Worm (Caenorhabditis elegans) whole organism, young adult: ENCODE results near the gene btb-7.

Experiments used
- F23B12.7 ChIP-seq: sonication (generic microtip); optimal IDR thresholded peaks from 2 replicates; lab custom pipeline; 2017; ENCODE audit warnings: missing genetic modification characterization, mild to moderate bottlenecking, missing compliant biosample characterization, antibody characterized with exemption, moderate library complexity; ENCODE audit not compliant: insufficient read depth
- F37B4.10 ChIP-seq: fragments of 200-800 bp; sonication (Bioruptor generic); IDR thresholded peaks from 2 replicates; pipeline ENCODE4 v1.3.6; 2022; ENCODE audit warnings: missing genetic modification characterization, missing compliant biosample characterization
- F39B2.1 ChIP-seq: fragments of 200-800 bp; sonication (Bioruptor generic); IDR thresholded peaks from 2 replicates; pipeline ENCODE4 v1.3.6; 2022; ENCODE audit warnings: missing genetic modification reagents, missing genetic modification characterization, missing compliant biosample characterization
- F57A8.1 ChIP-seq: fragments of 200-800 bp; sonication (Bioruptor generic); optimal IDR thresholded peaks from 2 replicates; lab custom pipeline; 2018; ENCODE audit warnings: mild to moderate bottlenecking, missing genetic modification characterization, moderate library complexity, missing compliant biosample characterization
- F57C9.4 ChIP-seq: sonication (generic microtip); optimal IDR thresholded peaks from 2 replicates; lab custom pipeline; 2017; ENCODE audit warnings: mild to moderate bottlenecking, missing genetic modification characterization, missing compliant biosample characterization
- T07F8.4 ChIP-seq: sonication (generic microtip); optimal IDR thresholded peaks from 2 replicates; lab custom pipeline; 2016; ENCODE audit warnings: mild to moderate bottlenecking, missing genetic modification characterization, moderate library complexity, missing compliant biosample characterization
- Y56A3A.18 ChIP-seq: fragments of 200-800 bp; sonication (Bioruptor generic); IDR thresholded peaks from 2 replicates; pipeline ENCODE4 v1.3.6; 2022; ENCODE audit warnings: missing genetic modification reagents, missing genetic modification characterization, missing compliant biosample characterization
- Y79H2A.3 ChIP-seq: fragments of 200-800 bp; sonication (Bioruptor generic); conservative IDR thresholded peaks from 2 replicates; pipeline ENCODE4 v1.3.6; 2022; ENCODE audit warnings: missing genetic modification reagents, missing genetic modification characterization, missing compliant biosample characterization
- aptf-3 ChIP-seq: fragments of 200-800 bp; sonication (Bioruptor generic); IDR thresholded peaks from 2 replicates; pipeline ENCODE4 v1.3.6; 2022; ENCODE audit warnings: missing genetic modification characterization, missing compliant biosample characterization
- attf-3 ChIP-seq: fragments of 200-800 bp; sonication (Bioruptor generic); conservative IDR thresholded peaks from 2 replicates; pipeline ENCODE4 v1.3.6; 2022; ENCODE audit warnings: missing genetic modification reagents, missing genetic modification characterization, missing compliant biosample characterization
- ccch-3 ChIP-seq: fragments of 200-800 bp; sonication (Bioruptor generic); optimal IDR thresholded peaks from 2 replicates; lab custom pipeline; 2018; ENCODE audit warnings: mild to moderate bottlenecking, missing genetic modification characterization, missing compliant biosample characterization
- ceh-100 ChIP-seq: fragments of 200-800 bp; sonication (Bioruptor generic); IDR thresholded peaks from 2 replicates; pipeline ENCODE4 v1.3.6; 2022; ENCODE audit warnings: missing genetic modification reagents, missing genetic modification characterization, missing compliant biosample characterization
- ceh-58 ChIP-seq: fragments of 200-800 bp; sonication (Bioruptor generic); IDR thresholded peaks from 2 replicates; pipeline ENCODE4 v1.3.6; 2022; ENCODE audit warnings: missing genetic modification characterization, missing compliant biosample characterization
- ceh-91 ChIP-seq: fragments of 200-800 bp; sonication (Bioruptor generic); IDR thresholded peaks from 2 replicates; pipeline ENCODE4 v1.3.6; 2022; ENCODE audit warnings: missing genetic modification reagents, missing genetic modification characterization, missing compliant biosample characterization
- chd-7 ChIP-seq: sonication (generic microtip); optimal IDR thresholded peaks from 2 replicates; lab custom pipeline; 2016; ENCODE audit warnings: mild to moderate bottlenecking, missing genetic modification characterization, moderate library complexity, missing compliant biosample characterization
- dpff-1 ChIP-seq: sonication (generic microtip); optimal IDR thresholded peaks from 2 replicates; lab custom pipeline; 2017; ENCODE audit warnings: mild to moderate bottlenecking, missing genetic modification characterization, missing compliant biosample characterization
- dpl-1 ChIP-seq: fragments of 150-350 bp; optimal IDR thresholded peaks from 2 replicates; lab custom pipeline; 2014; ENCODE audit warnings: missing biosample characterization, missing genetic modification reagents, missing genetic modification characterization
- efl-1 ChIP-seq: fragments of 150-350 bp; optimal IDR thresholded peaks from 2 replicates; lab custom pipeline; 2014; ENCODE audit warnings: missing biosample characterization, missing genetic modification reagents, missing genetic modification characterization
- egl-18 ChIP-seq: fragments of 200-800 bp; sonication (Bioruptor generic); IDR thresholded peaks from 2 replicates; pipeline ENCODE4 v1.3.6; 2022; ENCODE audit warnings: missing genetic modification reagents, missing genetic modification characterization, missing compliant biosample characterization
- egrh-3 ChIP-seq: fragments of 200-800 bp; sonication (Bioruptor generic); IDR thresholded peaks from 2 replicates; pipeline ENCODE4 v1.3.6; 2022; ENCODE audit warnings: missing genetic modification reagents, missing genetic modification characterization, missing compliant biosample characterization
- ets-4 ChIP-seq: fragments of 200-800 bp; sonication (Bioruptor generic); optimal IDR thresholded peaks from 2 replicates; lab custom pipeline; 2018; ENCODE audit warnings: mild to moderate bottlenecking, missing genetic modification characterization, missing compliant biosample characterization
- gei-17 ChIP-seq: fragments of 200-800 bp; sonication (Bioruptor generic); optimal IDR thresholded peaks from 2 replicates; lab custom pipeline; 2018; ENCODE audit warnings: mild to moderate bottlenecking, missing genetic modification characterization, missing compliant biosample characterization
- him-1 ChIP-seq: sonication (generic microtip); optimal IDR thresholded peaks from 2 replicates; lab custom pipeline; 2016; ENCODE audit warnings: missing genotype, missing genetic modification reagents, missing genetic modification characterization, missing compliant biosample characterization
- lag-1 ChIP-seq: fragments of 200-800 bp; sonication (Bioruptor generic); IDR thresholded peaks from 2 replicates; pipeline ENCODE4 v1.3.6; 2022; ENCODE audit warnings: missing genetic modification reagents, missing genetic modification characterization, missing compliant biosample characterization
- let-526 ChIP-seq: fragments of 200-800 bp; sonication (Bioruptor generic); IDR thresholded peaks from 2 replicates; pipeline ENCODE4 v1.3.6; 2022; ENCODE audit warnings: missing genetic modification reagents, missing genetic modification characterization, missing compliant biosample characterization
- mcd-1 ChIP-seq: fragments of 200-800 bp; sonication (Bioruptor generic); IDR thresholded peaks from 2 replicates; pipeline ENCODE4 v1.3.6; 2022; ENCODE audit warnings: missing genetic modification reagents, missing genetic modification characterization, missing compliant biosample characterization
- mes-4 ChIP-seq: sonication (generic microtip); optimal IDR thresholded peaks from 2 replicates; lab custom pipeline; 2016; ENCODE audit warnings: missing genotype, missing genetic modification characterization, missing compliant biosample characterization
- mxl-1 ChIP-seq: sonication (generic microtip); optimal IDR thresholded peaks from 2 replicates; lab custom pipeline; 2016; ENCODE audit warnings: missing genetic modification characterization, missing compliant biosample characterization
- nhr-27 ChIP-seq: fragments of 200-800 bp; sonication (Bioruptor generic); optimal IDR thresholded peaks from 2 replicates; lab custom pipeline; 2018; ENCODE audit warnings: mild to moderate bottlenecking, missing genetic modification characterization, moderate library complexity, missing compliant biosample characterization
- pbrm-1 ChIP-seq: fragments of 200-800 bp; sonication (Bioruptor generic); IDR thresholded peaks from 2 replicates; pipeline ENCODE4 v1.3.6; 2022; ENCODE audit warnings: missing genetic modification reagents, missing genetic modification characterization, missing compliant biosample characterization
- rec-8 ChIP-seq, 2 experiments: sonication (generic microtip); optimal IDR thresholded peaks; 2 replicates each; lab custom pipeline; 2016; ENCODE audit warnings: mild to moderate bottlenecking in 2 of 2, missing genetic modification characterization in 2 of 2, missing genetic modification reagents in 2 of 2, missing genotype in 2 of 2, missing biosample characterization in 1 of 2, missing compliant biosample characterization in 1 of 2, moderate library complexity in 1 of 2
- snpc-1.3 ChIP-seq: sonication (generic microtip); optimal IDR thresholded peaks from 2 replicates; lab custom pipeline; 2017; ENCODE audit warnings: missing genetic modification characterization, mild to moderate bottlenecking, missing compliant biosample characterization, antibody characterized with exemption, moderate library complexity, missing genotype, missing genetic modification reagents; ENCODE audit not compliant: insufficient read depth
- tbx-9 ChIP-seq: sonication (generic microtip); optimal IDR thresholded peaks from 2 replicates; lab custom pipeline; 2016; ENCODE audit warnings: borderline replicate concordance, missing genetic modification characterization, inconsistent platforms, missing compliant biosample characterization
- zfh-2 ChIP-seq: fragments of 200-800 bp; sonication (Bioruptor generic); conservative IDR thresholded peaks from 2 replicates; pipeline ENCODE4 v1.3.6; 2022; ENCODE audit warnings: missing genetic modification reagents, missing genetic modification characterization, missing compliant biosample characterization
- ztf-18 ChIP-seq: sonication (generic microtip); optimal IDR thresholded peaks from 2 replicates; lab custom pipeline; 2016; ENCODE audit warnings: missing genotype, mild to moderate bottlenecking, missing genetic modification characterization, missing compliant biosample characterization
- ztf-22 ChIP-seq: fragments of 200-800 bp; sonication (Bioruptor generic); optimal IDR thresholded peaks from 2 replicates; lab custom pipeline; 2018; ENCODE audit warnings: mild to moderate bottlenecking, missing genetic modification characterization, moderate library complexity, missing compliant biosample characterization
- ztf-25 ChIP-seq: fragments of 200-800 bp; sonication (Bioruptor generic); IDR thresholded peaks from 2 replicates; pipeline ENCODE4 v1.3.6; 2022; ENCODE audit warnings: missing genetic modification reagents, missing genetic modification characterization, missing compliant biosample characterization
- ztf-28 ChIP-seq: fragments of 200-800 bp; sonication (Bioruptor generic); IDR thresholded peaks from 2 replicates; pipeline ENCODE4 v1.3.6; 2022; ENCODE audit warnings: missing genetic modification reagents, missing genetic modification characterization, missing compliant biosample characterization
- ztf-6 ChIP-seq: fragments of 200-800 bp; sonication (Bioruptor generic); IDR thresholded peaks from 2 replicates; pipeline ENCODE4 v1.3.6; 2022; ENCODE audit warnings: missing genetic modification reagents, missing genetic modification characterization, missing compliant biosample characterization

btb-7 gene

ce11 chrII:1670985-1671384, 42.1 kb upstream of the btb-7 start:
- TF ChIP-seq let-526 (GFP tag; lab: Robert Waterston, UW) (no peak), zfh-2 (GFP tag; lab: Robert Waterston, UW) (0 out of 2 replicates have a peak, but pooled peaks have one; percentile 33)

DNA sequence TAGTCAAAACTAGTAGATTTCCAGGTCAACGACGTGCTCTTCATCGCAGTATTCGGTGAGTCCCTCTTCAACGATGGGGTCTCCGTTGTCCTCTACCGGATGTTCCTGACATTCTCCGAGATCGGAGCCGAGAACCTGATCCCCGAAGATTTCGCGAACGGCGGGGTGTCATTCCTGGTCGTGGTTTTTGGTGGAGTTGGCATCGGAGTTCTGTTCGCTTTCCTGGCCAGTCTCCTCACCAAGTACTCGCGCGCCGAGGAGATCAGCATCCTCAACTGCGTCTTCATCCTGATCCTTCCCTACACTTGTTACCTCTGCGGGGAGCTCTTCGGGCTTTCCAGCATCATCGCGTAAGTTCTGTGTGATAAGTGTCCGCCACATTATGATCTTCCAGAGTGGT, 40.4 kb upstream of the btb-7 start:
- TF ChIP-seq zfh-2 (GFP tag; lab: Robert Waterston, UW) (peak; percentile 29; the same call in 1 of the 2 replicates), F37B4.10 (GFP tag; lab: Robert Waterston, UW) (no peak)

DNA sequence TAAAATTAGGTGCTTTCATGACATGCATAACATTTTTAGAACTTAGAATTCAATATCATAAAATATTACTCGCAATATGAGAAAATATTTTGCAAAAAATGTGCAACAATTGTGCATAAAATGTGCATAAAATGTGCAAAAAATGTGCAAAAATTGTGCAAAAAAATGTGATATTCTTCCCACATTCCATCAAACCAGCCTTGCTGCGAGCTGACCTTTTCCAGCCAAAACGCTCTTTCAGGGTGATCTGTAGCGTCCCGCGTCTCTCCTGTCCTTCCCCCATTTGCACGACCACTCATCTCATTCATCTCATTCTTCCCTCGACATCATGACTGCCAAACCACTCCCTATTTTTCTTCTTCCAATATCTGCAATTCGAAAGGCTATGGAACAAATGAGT, 37.0 kb upstream of the btb-7 start, which contains the start of gene fbxb-17:
Gene fbxb-17 (plus strand): TSS at position 301 of the 400 bp plus-strand sequence.
- TF ChIP-seq Y56A3A.18 (GFP tag; lab: Robert Waterston, UW) (no peak), ztf-18 (no peak), T07F8.4 (tag; lab: Kevin White, UChicago) (no peak), tbx-9 (tag; lab: Kevin White, UChicago) (no peak), ztf-28 (GFP tag; lab: Robert Waterston, UW) (no peak), dpl-1 (GFP tag; lab: Kevin White, UChicago) (no peak), mes-4 (tag; lab: Kevin White, UChicago) (no peak), him-1 (tag; lab: Kevin White, UChicago) (no peak), gei-17 (GFP tag; lab: Kevin White, UChicago) (no peak), F39B2.1 (GFP tag; lab: Robert Waterston, UW) (no peak), ets-4 (GFP tag; lab: Kevin White, UChicago) (no peak), F57A8.1 (GFP tag; lab: Kevin White, UChicago) (no peak)

ce11 chrII:1679081-1679480, 34.0 kb upstream of the btb-7 start, which contains the start of gene irld-36:
Gene irld-36, plus strand, starts transcription at chrII:1679381.
- TF ChIP-seq dpl-1 (GFP tag; lab: Kevin White, UChicago) (no peak), F57C9.4 (tag; lab: Kevin White, UChicago) (no peak), mcd-1 (GFP tag; lab: Robert Waterston, UW) (no peak), ztf-28 (GFP tag; lab: Robert Waterston, UW) (no peak), ccch-3 (no peak), him-1 (tag; lab: Kevin White, UChicago) (no peak), egrh-3 (GFP tag; lab: Robert Waterston, UW) (no peak), chd-7 (no peak), Y56A3A.18 (GFP tag; lab: Robert Waterston, UW) (no peak), nhr-27 (tag; lab: Kevin White, UChicago) (no peak), ztf-25 (GFP tag; lab: Robert Waterston, UW) (no peak), mes-4 (tag; lab: Kevin White, UChicago) (no peak), ceh-100 (GFP tag; lab: Robert Waterston, UW) (no peak), lag-1 (GFP tag; lab: Robert Waterston, UW) (no peak)

- TF ChIP-seq ztf-25 (GFP tag; lab: Robert Waterston, UW) (no peak), ztf-6 (GFP tag; lab: Robert Waterston, UW) (no peak), aptf-3 (GFP tag; lab: Robert Waterston, UW) (no peak), ceh-58 (GFP tag; lab: Robert Waterston, UW) (no peak), F23B12.7 (tag; lab: Kevin White, UChicago) (no peak), egl-18 (GFP tag; lab: Robert Waterston, UW) (no peak), snpc-1.3 (no peak), dpl-1 (GFP tag; lab: Kevin White, UChicago) (no peak), efl-1 (no peak), attf-3 (GFP tag; lab: Robert Waterston, UW) (no peak), Y79H2A.3 (GFP tag; lab: Robert Waterston, UW) (no peak), gei-17 (GFP tag; lab: Kevin White, UChicago) (no peak), rec-8 (tag; optimal IDR thresholded peaks at IDR 0.05; lab: Kevin White, UChicago) (no peak), mxl-1 (tag; lab: Kevin White, UChicago) (no peak), pbrm-1 (GFP tag; lab: Robert Waterston, UW) (no peak), ztf-22 (GFP tag; lab: Kevin White, UChicago) (no peak), dpff-1 (no peak), ceh-91 (GFP tag; lab: Robert Waterston, UW) (no peak), ztf-18 (no peak)
These were observed 30.8 kb upstream of the btb-7 start, which contains the start of gene fbxb-26 for ce11 chrII:1682218-1682617. Gene fbxb-26, plus strand, starts transcription at chrII:1682518.
